Worm (Caenorhabditis elegans) whole organism, L2 larva: Measurements from ENCODE around the gene lgc-50.

Experiments
- C34F6.9 ChIP-seq: fragments of 150-350 bp; optimal IDR thresholded peaks from 2 replicates; lab custom pipeline; 2014; ENCODE audit warnings: missing biosample characterization, missing genetic modification characterization
- F13H6.1 ChIP-seq: sonication (generic microtip); optimal IDR thresholded peaks from 2 replicates; lab custom pipeline; 2016; ENCODE audit warnings: missing genetic modification characterization, missing compliant biosample characterization
- R02D3.7 ChIP-seq: fragments of 150-350 bp; optimal IDR thresholded peaks from 2 replicates; lab custom pipeline; 2014; ENCODE audit warnings: missing biosample characterization, missing genetic modification characterization
- ZK546.5 ChIP-seq: sonication (generic microtip); optimal IDR thresholded peaks from 2 replicates; lab custom pipeline; 2017; ENCODE audit warnings: missing biosample characterization, missing genetic modification characterization
- alr-1 ChIP-seq: fragments of 150-350 bp; optimal IDR thresholded peaks from 2 replicates; lab custom pipeline; 2014; ENCODE audit warnings: missing biosample characterization, missing genetic modification characterization
- ama-1 ChIP-seq: fragments of 150-350 bp; optimal IDR thresholded peaks from 2 replicates; lab custom pipeline; 2018; ENCODE audit warnings: inconsistent platforms
- ceh-16 ChIP-seq: fragments of 150-350 bp; optimal IDR thresholded peaks from 2 replicates; lab custom pipeline; 2014; ENCODE audit warnings: missing biosample characterization, missing genetic modification characterization
- ceh-82 ChIP-seq: fragments of 150-350 bp; optimal IDR thresholded peaks from 2 replicates; lab custom pipeline; 2014; ENCODE audit warnings: missing biosample characterization, missing genetic modification characterization
- crh-2 ChIP-seq: sonication (generic microtip); optimal IDR thresholded peaks from 2 replicates; lab custom pipeline; 2017; ENCODE audit warnings: missing biosample characterization, missing genetic modification characterization
- dmd-4 ChIP-seq: sonication (generic microtip); optimal IDR thresholded peaks from 2 replicates; lab custom pipeline; 2017; ENCODE audit warnings: missing biosample characterization, missing genetic modification characterization
- egl-27 ChIP-seq: sonication (generic microtip); optimal IDR thresholded peaks from 3 replicates; lab custom pipeline; 2017; ENCODE audit warnings: missing biosample characterization, missing genetic modification reagents, missing genetic modification characterization
- elt-3 ChIP-seq: sonication (generic microtip); optimal IDR thresholded peaks from 2 replicates; lab custom pipeline; 2017; ENCODE audit warnings: missing biosample characterization, missing genetic modification characterization
- gmeb-1 ChIP-seq: fragments of 150-350 bp; optimal IDR thresholded peaks from 2 replicates; lab custom pipeline; 2014; ENCODE audit warnings: missing biosample characterization, missing genetic modification characterization
- lin-13 ChIP-seq: fragments of 150-350 bp; optimal IDR thresholded peaks from 2 replicates; lab custom pipeline; 2014; ENCODE audit warnings: missing biosample characterization, missing genetic modification reagents, missing genetic modification characterization
- lsy-2 ChIP-seq, 2 experiments: fragments of 150-350 bp in 1 of 2; sonication (generic microtip) in 1 of 2; optimal IDR thresholded peaks; 2 replicates each; lab custom pipeline; 2014 to 2017; ENCODE audit warnings: missing biosample characterization in 2 of 2, missing genetic modification characterization in 2 of 2
- mbf-1 ChIP-seq: sonication (generic microtip); optimal IDR thresholded peaks from 2 replicates; lab custom pipeline; 2017; ENCODE audit warnings: missing biosample characterization, missing genetic modification characterization
- nhr-10 ChIP-seq: sonication (generic microtip); optimal IDR thresholded peaks from 2 replicates; lab custom pipeline; 2017; ENCODE audit warnings: missing biosample characterization, missing genetic modification characterization
- nhr-12 ChIP-seq: fragments of 150-350 bp; optimal IDR thresholded peaks from 2 replicates; lab custom pipeline; 2014; ENCODE audit warnings: missing biosample characterization, missing genetic modification characterization
- nhr-129 ChIP-seq: fragments of 150-350 bp; optimal IDR thresholded peaks from 2 replicates; lab custom pipeline; 2014; ENCODE audit warnings: missing biosample characterization, missing genetic modification characterization
- nhr-21 ChIP-seq: fragments of 150-350 bp; optimal IDR thresholded peaks from 2 replicates; lab custom pipeline; 2014; ENCODE audit warnings: missing biosample characterization, missing genetic modification characterization
- nhr-23 ChIP-seq: fragments of 150-350 bp; optimal IDR thresholded peaks from 2 replicates; lab custom pipeline; 2014; ENCODE audit warnings: missing biosample characterization, missing genetic modification reagents, missing genetic modification characterization
- nhr-25 ChIP-seq: fragments of 150-350 bp; sonication (generic microtip); optimal IDR thresholded peaks from 3 replicates; lab custom pipeline; 2014; ENCODE audit warnings: missing biosample characterization, missing genetic modification characterization
- sem-4 ChIP-seq: fragments of 150-350 bp; optimal IDR thresholded peaks from 2 replicates; lab custom pipeline; 2014; ENCODE audit warnings: missing biosample characterization, missing genetic modification reagents, missing genetic modification characterization
- skn-1 ChIP-seq: sonication (generic microtip); optimal IDR thresholded peaks from 2 replicates; lab custom pipeline; 2017; ENCODE audit warnings: missing biosample characterization, missing genetic modification characterization
- sma-9 ChIP-seq, 2 experiments: fragments of 150-350 bp in 1 of 2; sonication (generic microtip) in 1 of 2; optimal IDR thresholded peaks; 2 replicates each; lab custom pipeline; 2014 to 2016; ENCODE audit warnings: missing genetic modification characterization in 2 of 2, mild to moderate bottlenecking in 1 of 2, missing biosample characterization in 1 of 2, missing compliant biosample characterization in 1 of 2, missing genetic modification reagents in 1 of 2, moderate library complexity in 1 of 2
- snpc-4 ChIP-seq: fragments of 150-350 bp; optimal IDR thresholded peaks from 2 replicates; lab custom pipeline; 2014; ENCODE audit warnings: missing biosample characterization, missing genetic modification characterization
- unc-55 ChIP-seq: fragments of 150-350 bp; sonication (generic microtip); optimal IDR thresholded peaks from 3 replicates; lab custom pipeline; 2014; ENCODE audit warnings: missing biosample characterization, missing genetic modification reagents, missing genetic modification characterization
- unc-62 ChIP-seq: fragments of 150-350 bp; optimal IDR thresholded peaks from 2 replicates; lab custom pipeline; 2014; ENCODE audit warnings: missing biosample characterization, missing genetic modification reagents, missing genetic modification characterization
- zag-1 ChIP-seq: fragments of 150-350 bp; optimal IDR thresholded peaks from 2 replicates; lab custom pipeline; 2014; ENCODE audit warnings: missing biosample characterization, missing genetic modification characterization
- ztf-1 ChIP-seq: fragments of 200-800 bp; sonication (Bioruptor generic); conservative IDR thresholded peaks from 2 replicates; pipeline ENCODE4 v1.3.6; 2022; ENCODE audit warnings: missing genetic modification characterization, missing compliant biosample characterization

The lgc-50 gene

ce11 chrIII:7359037-7359548 lies 36.2 kb downstream of the lgc-50 start, which contains the start of the genes eco-1 and hmgr-1:
eco-1 (minus strand) TSS chrIII:7359095.
hmgr-1 (plus strand) TSS chrIII:7359498.
- TF ChIP-seq lsy-2 (tag; optimal IDR thresholded peaks at IDR 0.05; lab: Kevin White, UChicago) (peak; percentile 31 to 64), gmeb-1 (tag; lab: Kevin White, UChicago) (peak; percentile 70), unc-55 (GFP tag; lab: Kevin White, UChicago) (peak; percentile 60), C34F6.9 (tag; lab: Kevin White, UChicago) (peak; percentile 46), ceh-82 (tag; lab: Kevin White, UChicago) (no peak), nhr-21 (no peak), sma-9 (GFP tag; optimal IDR thresholded peaks at IDR 0.05; lab: Kevin White, UChicago) (peak; percentile 54), sma-9 (tag; optimal IDR thresholded peaks at IDR 0.05; lab: Kevin White, UChicago) (no peak), nhr-12 (tag; lab: Kevin White, UChicago) (no peak)
- TF ChIP-seq, all 48 proteins: peak for 5

ce11 chrIII:7358627-7359026 lies 36.6 kb downstream of the lgc-50 start:
- no peak for TF ChIP-seq dmd-4 (tag; lab: Kevin White, UChicago)
- peak; percentile 96 for TF ChIP-seq nhr-129
- TF ChIP-seq, all 48 proteins: peak for 1

ce11 chrIII:7357356-7357755 lies 37.9 kb downstream of the lgc-50 start, which contains the start of gene F08F8.10:
F08F8.10 (minus strand) TSS chrIII:7357393.
- no peak for TF ChIP-seq nhr-10 (tag; lab: Kevin White, UChicago)
- no peak for TF ChIP-seq ceh-16 (tag; lab: Kevin White, UChicago)
- TF ChIP-seq unc-55 (GFP tag; lab: Kevin White, UChicago) = peak; percentile 57
- no peak for TF ChIP-seq R02D3.7
- no peak for TF ChIP-seq zag-1 (tag; lab: Kevin White, UChicago)
- peak; percentile 83 for TF ChIP-seq C34F6.9 (tag; lab: Kevin White, UChicago)
- peak; percentile 38 for TF ChIP-seq nhr-25 (tag; lab: Kevin White, UChicago)
- no peak for TF ChIP-seq ama-1 (lab: Kevin White, UChicago)
- TF ChIP-seq crh-2 (tag; lab: Kevin White, UChicago) = peak; percentile 44
- no peak for TF ChIP-seq unc-62 (GFP tag; lab: Kevin White, UChicago)
- no peak for TF ChIP-seq ceh-82 (tag; lab: Kevin White, UChicago)
- TF ChIP-seq alr-1 (tag; lab: Kevin White, UChicago) = no peak
- TF ChIP-seq snpc-4 (tag; lab: Kevin White, UChicago) = no peak
- no peak for TF ChIP-seq egl-27 (tag; lab: Kevin White, UChicago)
- peak; percentile 46 for TF ChIP-seq sma-9 (GFP tag; optimal IDR thresholded peaks at IDR 0.05; lab: Kevin White, UChicago)
- no peak for TF ChIP-seq sma-9 (tag; optimal IDR thresholded peaks at IDR 0.05; lab: Kevin White, UChicago)
- no peak for TF ChIP-seq elt-3
- no peak for TF ChIP-seq nhr-23 (tag; lab: Kevin White, UChicago)
- peak; percentile 0 for TF ChIP-seq F13H6.1 (tag; lab: Kevin White, UChicago)
- peak in 1 of 2 experiments; percentile 62 for TF ChIP-seq lsy-2 (tag; optimal IDR thresholded peaks at IDR 0.05; lab: Kevin White, UChicago)
- peak; percentile 45 for TF ChIP-seq nhr-129

- no peak for TF ChIP-seq lin-13 (GFP tag; lab: Kevin White, UChicago)
- peak; percentile 8 for TF ChIP-seq crh-2 (tag; lab: Kevin White, UChicago)
Observed at ce11 chrIII:7353871-7354270, 41.4 kb downstream of the lgc-50 start, which contains the start of gene F08F8.9. F08F8.9 (minus strand) TSS chrIII:7353971.

ce11 chrIII:7349075-7349474 lies 46.2 kb downstream of the lgc-50 start, which contains the start of gene gos-28:
gos-28 (minus strand) TSS chrIII:7349175.
- no peak for TF ChIP-seq ZK546.5 (tag; lab: Kevin White, UChicago)
- TF ChIP-seq, all 48 proteins: peak for 0

ce11 chrIII:7347049-7347448 lies 48.2 kb downstream of the lgc-50 start, which contains the start of gene F08F8.7:
F08F8.7 (minus strand) TSS chrIII:7347149.
- no peak for TF ChIP-seq crh-2 (tag; lab: Kevin White, UChicago)
- TF ChIP-seq ztf-1 = no peak
- no peak for TF ChIP-seq skn-1 (tag; lab: Kevin White, UChicago)
- no peak for TF ChIP-seq ama-1 (lab: Kevin White, UChicago)
- TF ChIP-seq mbf-1 = no peak
- no peak for TF ChIP-seq sem-4 (tag; lab: Kevin White, UChicago)
- no peak for TF ChIP-seq egl-27 (tag; lab: Kevin White, UChicago)
- TF ChIP-seq, all 48 proteins: peak for 0
